Worm (Caenorhabditis elegans) whole organism, L4/young adult: ENCODE measurements around the gene str-8.

Source experiments
- W03F9.2 ChIP-seq: fragments of 150-350 bp; optimal IDR thresholded peaks from 2 replicates; lab custom pipeline; 2014; ENCODE audit warnings: missing biosample characterization, missing genetic modification characterization
- dao-5 ChIP-seq: sonication (generic microtip); optimal IDR thresholded peaks from 2 replicates; lab custom pipeline; 2016; ENCODE audit warnings: missing genotype, missing genetic modification characterization, moderate library complexity, missing compliant biosample characterization
- him-1 ChIP-seq: sonication (generic microtip); optimal IDR thresholded peaks from 2 replicates; lab custom pipeline; 2016; ENCODE audit warnings: missing genotype, missing genetic modification reagents, missing genetic modification characterization, missing compliant biosample characterization

DNA sequence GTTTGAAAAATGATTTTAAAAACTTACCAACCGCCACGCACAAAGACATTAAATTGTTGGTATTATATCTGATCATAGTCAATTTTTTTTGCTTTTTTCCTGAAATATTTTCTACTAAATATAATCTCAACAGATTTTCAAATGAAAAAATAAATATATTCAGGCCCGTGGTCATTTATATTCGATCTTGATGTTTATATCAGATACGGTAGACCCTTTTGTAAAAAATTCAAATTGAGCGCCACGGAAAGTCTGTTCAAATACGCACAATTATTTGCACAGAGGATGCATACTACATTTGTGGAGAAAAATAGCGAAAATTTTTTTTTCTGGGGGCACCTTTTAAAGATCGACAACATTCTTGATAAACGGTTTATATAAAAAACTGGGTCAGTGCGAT, 37.6 kb downstream of the str-8 start, which contains the start of gene T26E4.4:
- TF ChIP-seq dao-5 (tag; lab: Kevin White, UChicago) (no peak), him-1 (no peak), W03F9.2 (tag; lab: Kevin White, UChicago) (no peak)
